Worm (Caenorhabditis elegans) whole organism, late embryonic: Measurements from ENCODE around the gene F58F12.12.

Source experiments
- ama-1 ChIP-seq: fragments of 150-350 bp; optimal IDR thresholded peaks from 2 replicates; lab custom pipeline; 2014
- ceh-14 ChIP-seq: sonication (generic microtip); optimal IDR thresholded peaks from 2 replicates; lab custom pipeline; 2016; ENCODE audit warnings: missing genotype, missing genetic modification characterization, missing compliant biosample characterization
- ceh-48 ChIP-seq: sonication (generic microtip); optimal IDR thresholded peaks from 2 replicates; lab custom pipeline; 2016; ENCODE audit warnings: missing genetic modification characterization, inconsistent platforms, missing compliant biosample characterization
- ceh-6 ChIP-seq: fragments of 200-800 bp; sonication (Bioruptor generic); optimal IDR thresholded peaks from 2 replicates; lab custom pipeline; 2018; ENCODE audit warnings: mild to moderate bottlenecking, missing genetic modification characterization, missing compliant biosample characterization
- dmd-4 ChIP-seq: sonication (generic microtip); optimal IDR thresholded peaks from 2 replicates; lab custom pipeline; 2016; ENCODE audit warnings: borderline replicate concordance, missing genetic modification characterization, missing compliant biosample characterization
- dve-1 ChIP-seq: sonication (generic microtip); optimal IDR thresholded peaks from 2 replicates; lab custom pipeline; 2017; ENCODE audit warnings: antibody characterized with exemption, mild to moderate bottlenecking, missing genetic modification characterization, missing compliant biosample characterization
- fkh-10 ChIP-seq: fragments of 150-350 bp; optimal IDR thresholded peaks from 2 replicates; lab custom pipeline; 2014; ENCODE audit warnings: missing biosample characterization, missing genetic modification reagents, missing genetic modification characterization
- hlh-6 ChIP-seq: sonication (generic microtip); optimal IDR thresholded peaks from 2 replicates; lab custom pipeline; 2016; ENCODE audit warnings: missing genotype, missing genetic modification characterization, missing compliant biosample characterization
- nhr-232 ChIP-seq: sonication (generic microtip); optimal IDR thresholded peaks from 2 replicates; lab custom pipeline; 2016; ENCODE audit warnings: missing genetic modification characterization, missing compliant biosample characterization
- pha-4 ChIP-seq: fragments of 150-350 bp; optimal IDR thresholded peaks from 2 replicates; lab custom pipeline; 2018; ENCODE audit warnings: missing biosample characterization, missing genetic modification reagents, missing genetic modification characterization
- pros-1 ChIP-seq: fragments of 150-350 bp; optimal IDR thresholded peaks from 2 replicates; lab custom pipeline; 2014; ENCODE audit warnings: missing biosample characterization, missing genetic modification reagents, missing genetic modification characterization
- tbx-2 ChIP-seq: sonication (generic microtip); optimal IDR thresholded peaks from 2 replicates; lab custom pipeline; 2016; ENCODE audit warnings: missing genetic modification characterization, missing compliant biosample characterization
- tbx-7 ChIP-seq: sonication (generic microtip); optimal IDR thresholded peaks from 2 replicates; lab custom pipeline; 2016; ENCODE audit warnings: missing genotype, missing genetic modification characterization, missing compliant biosample characterization

- TF ChIP-seq tbx-7 (tag; lab: Kevin White, UChicago) (no peak), tbx-2 (tag; lab: Kevin White, UChicago) (no peak), pros-1 (no peak), fkh-10 (GFP tag; lab: Kevin White, UChicago) (no peak), dve-1 (tag; lab: Kevin White, UChicago) (no peak), dmd-4 (tag; lab: Kevin White, UChicago) (no peak), ceh-6 (no peak), ama-1 (lab: Kevin White, UChicago) (no peak), hlh-6 (tag; lab: Kevin White, UChicago) (no peak), pha-4 (no peak), ceh-48 (tag; lab: Kevin White, UChicago) (no peak), nhr-232 (tag; lab: Kevin White, UChicago) (no peak), ceh-14 (tag; lab: Kevin White, UChicago) (no peak)
Measured at ce11 chrII:6342455-6342854, 38.5 kb upstream of the F58F12.12 start.
